Worm (Caenorhabditis elegans) whole organism, L4 larva: ENCODE results near the gene rol-8.

ENCODE experiments used
- jun-1 ChIP-seq: fragments of 150-350 bp; optimal IDR thresholded peaks from 2 replicates; lab custom pipeline; 2014; ENCODE audit warnings: missing biosample characterization, missing genetic modification reagents, missing genetic modification characterization
- lin-13 ChIP-seq: fragments of 150-350 bp; optimal IDR thresholded peaks from 2 replicates; lab custom pipeline; 2014; ENCODE audit warnings: missing biosample characterization, missing genetic modification reagents, missing genetic modification characterization

- no peak for TF ChIP-seq jun-1
- TF ChIP-seq lin-13 (GFP tag; lab: Kevin White, UChicago): no peak
Observed at ce11 chrII:7588295-7588694, 44.4 kb downstream of the rol-8 start.
